Worm (Caenorhabditis elegans) whole organism, L4 larva: ENCODE measurements around the gene egl-46.

Experiments used
- lin-39 ChIP-seq: fragments of 150-350 bp; optimal IDR thresholded peaks from 2 replicates; lab custom pipeline; 2014; ENCODE audit warnings: missing biosample characterization, missing genetic modification reagents, missing genetic modification characterization
- nhr-6 ChIP-seq: fragments of 150-350 bp; optimal IDR thresholded peaks from 2 replicates; lab custom pipeline; 2014; ENCODE audit warnings: missing biosample characterization, missing genetic modification characterization
- pha-4 ChIP-seq, 2 experiments: fragments of 150-350 bp in 1 of 2; fragments of 200-800 bp in 1 of 2; sonication (Bioruptor generic) in 1 of 2; IDR thresholded peaks in 1 of 2; optimal IDR thresholded peaks in 1 of 2; 2 replicates each; pipeline versions ENCODE4 v1.3.6 to Lab custom; 2014 to 2022; ENCODE audit warnings: missing genetic modification characterization in 2 of 2, missing genetic modification reagents in 2 of 2, missing biosample characterization in 1 of 2, missing compliant biosample characterization in 1 of 2
- php-3 ChIP-seq: fragments of 200-800 bp; sonication (Bioruptor generic); IDR thresholded peaks from 2 replicates; pipeline ENCODE4 v1.3.6; 2022; ENCODE audit warnings: missing genetic modification reagents, missing genetic modification characterization, missing compliant biosample characterization

DNA sequence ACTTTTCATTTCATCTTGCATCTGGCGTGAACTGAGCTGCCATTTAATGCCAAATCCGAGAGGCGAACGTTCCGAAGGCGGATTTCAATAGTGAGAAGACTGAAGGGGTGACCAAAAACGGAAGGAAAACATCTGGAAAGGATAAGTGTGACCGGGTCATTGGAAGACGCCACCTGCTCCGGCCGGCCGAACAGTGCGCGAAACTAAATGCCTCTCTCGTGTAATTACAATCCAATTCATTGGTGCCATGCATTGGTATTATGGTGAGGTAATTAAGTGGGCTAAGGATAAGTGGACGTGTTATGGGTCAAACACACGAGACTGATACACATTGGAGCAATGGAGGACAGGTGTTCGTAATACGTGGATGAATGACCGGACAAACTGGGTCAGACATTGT lies 3.2 kb upstream of the egl-46 start:
- no peak for TF ChIP-seq lin-39 (tag; lab: Kevin White, UChicago)
- no peak for TF ChIP-seq pha-4 (GFP tag; IDR thresholded peaks at IDR 0.05; lab: Robert Waterston, UW)
- no peak for TF ChIP-seq pha-4 (tag; optimal IDR thresholded peaks at IDR 0.05; lab: Kevin White, UChicago)
- TF ChIP-seq php-3 (GFP tag; lab: Robert Waterston, UW), result no peak
- no peak for TF ChIP-seq nhr-6 (tag; lab: Kevin White, UChicago)
